Worm (Caenorhabditis elegans): ENCODE data around the gene msa-1.

DNA sequence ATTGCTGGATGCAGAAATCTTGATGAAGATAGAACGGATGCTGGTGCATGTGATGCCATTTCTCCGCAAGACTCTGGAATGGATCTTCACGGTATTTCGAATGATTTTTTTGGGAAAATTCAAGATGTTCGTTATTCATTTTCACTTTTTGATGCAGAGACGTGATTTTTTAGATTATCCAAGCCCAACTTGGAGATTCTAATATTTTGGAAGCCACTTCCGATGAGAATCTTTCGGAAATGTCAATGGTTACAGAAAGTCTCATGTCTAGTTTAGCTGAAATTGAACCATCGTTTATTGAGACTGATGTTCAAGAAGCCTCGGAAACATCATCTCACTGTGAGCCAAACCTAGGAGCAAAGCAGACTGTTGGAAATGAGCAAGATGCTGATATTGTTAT lies 12.4 kb downstream of the msa-1 start:
- TF ChIP-seq zag-1 (tag; optimal IDR thresholded peaks at IDR 0.05) = no peak
- no peak for TF ChIP-seq elt-3 (tag; optimal IDR thresholded peaks at IDR 0.05)
- no peak for TF ChIP-seq nhr-23 (tag; optimal IDR thresholded peaks at IDR 0.05)
